Worm (Caenorhabditis elegans) whole organism, mixed stage, embryonic: ENCODE data around the gene rpt-6.

ENCODE experiments used
- bed-3 ChIP-seq: fragments of 200-800 bp; sonication (Bioruptor generic); optimal IDR thresholded peaks from 3 replicates; lab custom pipeline; 2018; ENCODE audit warnings: mild to moderate bottlenecking, missing genetic modification characterization, moderate library complexity, missing compliant biosample characterization
- blmp-1 ChIP-seq: fragments of 150-350 bp; optimal IDR thresholded peaks from 2 replicates; lab custom pipeline; 2014; ENCODE audit warnings: missing biosample characterization, missing genetic modification characterization
- ceh-39 ChIP-seq: fragments of 150-350 bp; optimal IDR thresholded peaks from 2 replicates; lab custom pipeline; 2014; ENCODE audit warnings: missing biosample characterization, missing genetic modification characterization
- ceh-43 ChIP-seq: fragments of 200-800 bp; sonication (Bioruptor generic); optimal IDR thresholded peaks from 2 replicates; lab custom pipeline; 2018; ENCODE audit warnings: mild to moderate bottlenecking, missing genetic modification characterization, moderate library complexity, missing compliant biosample characterization
- ceh-83 ChIP-seq: fragments of 200-800 bp; sonication (Bioruptor generic); optimal IDR thresholded peaks from 2 replicates; lab custom pipeline; 2018; ENCODE audit warnings: mild to moderate bottlenecking, missing genetic modification characterization, missing compliant biosample characterization
- ces-1 ChIP-seq: fragments of 150-350 bp; optimal IDR thresholded peaks from 2 replicates; lab custom pipeline; 2014; ENCODE audit warnings: missing biosample characterization, missing genetic modification reagents, missing genetic modification characterization
- cnd-1 ChIP-seq: fragments of 200-800 bp; sonication (Bioruptor generic); optimal IDR thresholded peaks from 2 replicates; lab custom pipeline; 2018; ENCODE audit warnings: mild to moderate bottlenecking, missing genetic modification characterization, missing compliant biosample characterization
- drap-1 ChIP-seq: fragments of 200-800 bp; sonication (Bioruptor generic); optimal IDR thresholded peaks from 3 replicates; lab custom pipeline; 2018; ENCODE audit warnings: mild to moderate bottlenecking, missing genetic modification characterization, missing compliant biosample characterization
- elt-1 ChIP-seq: sonication (generic microtip); optimal IDR thresholded peaks from 2 replicates; lab custom pipeline; 2017; ENCODE audit warnings: missing genetic modification characterization, mild to moderate bottlenecking, missing compliant biosample characterization, antibody characterized with exemption, moderate library complexity, borderline replicate concordance; ENCODE audit not compliant: insufficient read depth
- elt-3 ChIP-seq: fragments of 150-350 bp; optimal IDR thresholded peaks from 2 replicates; lab custom pipeline; 2014; ENCODE audit warnings: missing biosample characterization, missing genetic modification characterization
- flh-1 ChIP-seq: fragments of 200-800 bp; sonication (Bioruptor generic); optimal IDR thresholded peaks from 2 replicates; lab custom pipeline; 2018; ENCODE audit warnings: mild to moderate bottlenecking, missing genetic modification characterization, moderate library complexity, missing compliant biosample characterization
- ham-2 ChIP-seq: fragments of 200-800 bp; sonication (Bioruptor generic); optimal IDR thresholded peaks from 2 replicates; lab custom pipeline; 2018; ENCODE audit warnings: mild to moderate bottlenecking, missing genetic modification characterization, missing compliant biosample characterization
- hlh-1 ChIP-seq: fragments of 150-350 bp; optimal IDR thresholded peaks from 2 replicates; lab custom pipeline; 2014; ENCODE audit warnings: missing biosample characterization, missing genetic modification reagents, missing genetic modification characterization
- lin-13 ChIP-seq: fragments of 150-350 bp; optimal IDR thresholded peaks from 2 replicates; lab custom pipeline; 2014; ENCODE audit warnings: missing biosample characterization, missing genetic modification characterization
- lin-32 ChIP-seq: fragments of 200-800 bp; sonication (Bioruptor generic); optimal IDR thresholded peaks from 2 replicates; lab custom pipeline; 2018; ENCODE audit warnings: mild to moderate bottlenecking, missing genetic modification characterization, missing compliant biosample characterization
- lsy-2 ChIP-seq: fragments of 150-350 bp; optimal IDR thresholded peaks from 2 replicates; lab custom pipeline; 2014; ENCODE audit warnings: missing biosample characterization, missing genetic modification characterization
- mab-5 ChIP-seq: fragments of 150-350 bp; optimal IDR thresholded peaks from 2 replicates; lab custom pipeline; 2014; ENCODE audit warnings: missing biosample characterization, missing genetic modification characterization
- mep-1 ChIP-seq: fragments of 150-350 bp; optimal IDR thresholded peaks from 2 replicates; lab custom pipeline; 2017; ENCODE audit warnings: missing biosample characterization, missing genetic modification reagents, missing genetic modification characterization, inconsistent platforms
- mls-2 ChIP-seq: sonication (generic microtip); optimal IDR thresholded peaks from 2 replicates; lab custom pipeline; 2016; ENCODE audit warnings: mild to moderate bottlenecking, missing genetic modification characterization, moderate library complexity, missing compliant biosample characterization
- nhr-12 ChIP-seq: fragments of 150-350 bp; optimal IDR thresholded peaks from 2 replicates; lab custom pipeline; 2014; ENCODE audit warnings: missing biosample characterization, missing genetic modification characterization
- nhr-237 ChIP-seq: fragments of 150-350 bp; optimal IDR thresholded peaks from 2 replicates; lab custom pipeline; 2014; ENCODE audit warnings: missing biosample characterization, missing genetic modification characterization
- nhr-76 ChIP-seq: sonication (generic microtip); optimal IDR thresholded peaks from 2 replicates; lab custom pipeline; 2017; ENCODE audit warnings: missing biosample characterization, missing genetic modification characterization
- pha-4 ChIP-seq: fragments of 150-350 bp; optimal IDR thresholded peaks from 2 replicates; lab custom pipeline; 2018; ENCODE audit warnings: missing biosample characterization, missing genetic modification reagents, missing genetic modification characterization
- sem-2 ChIP-seq: fragments of 200-800 bp; sonication (Bioruptor generic); optimal IDR thresholded peaks from 2 replicates; lab custom pipeline; 2018; ENCODE audit warnings: mild to moderate bottlenecking, missing genetic modification characterization, missing compliant biosample characterization
- snpc-4 ChIP-seq: fragments of 150-350 bp; optimal IDR thresholded peaks from 2 replicates; lab custom pipeline; 2014; ENCODE audit warnings: missing biosample characterization, missing genetic modification characterization
- sptf-1 ChIP-seq: sonication (generic microtip); optimal IDR thresholded peaks from 2 replicates; lab custom pipeline; 2017; ENCODE audit warnings: mild to moderate bottlenecking, missing genetic modification characterization, moderate library complexity, missing compliant biosample characterization
- tbx-8 ChIP-seq: fragments of 200-800 bp; sonication (Bioruptor generic); optimal IDR thresholded peaks from 2 replicates; lab custom pipeline; 2018; ENCODE audit warnings: mild to moderate bottlenecking, missing genetic modification characterization, moderate library complexity, missing compliant biosample characterization
- unc-120 ChIP-seq: sonication (generic microtip); optimal IDR thresholded peaks from 2 replicates; lab custom pipeline; 2017; ENCODE audit warnings: missing genetic modification characterization, missing compliant biosample characterization; ENCODE audit not compliant: poor library complexity, severe bottlenecking
- unc-39 ChIP-seq: fragments of 150-350 bp; optimal IDR thresholded peaks from 2 replicates; lab custom pipeline; 2014; ENCODE audit warnings: missing biosample characterization, missing genetic modification characterization
- unc-62 ChIP-seq: fragments of 150-350 bp; optimal IDR thresholded peaks from 2 replicates; lab custom pipeline; 2014; ENCODE audit warnings: missing biosample characterization, missing genetic modification reagents, missing genetic modification characterization
- zip-8 ChIP-seq: fragments of 150-350 bp; optimal IDR thresholded peaks from 2 replicates; lab custom pipeline; 2014; ENCODE audit warnings: missing biosample characterization, missing genetic modification characterization
- ztf-11 ChIP-seq: fragments of 150-350 bp; optimal IDR thresholded peaks from 2 replicates; lab custom pipeline; 2014; ENCODE audit warnings: missing biosample characterization, missing genetic modification characterization

The rpt-6 gene

ce11 chrIII:12335400-12335994 lies 34.8 kb upstream of the rpt-6 start:
- TF ChIP-seq ces-1 (GFP tag; lab: Kevin White, UChicago) (peak; percentile 45), lin-13 (no peak), elt-3 (tag; lab: Kevin White, UChicago) (peak; percentile 1), mls-2 (no peak), unc-39 (no peak), mep-1 (tag; lab: Kevin White, UChicago) (no peak), hlh-1 (no peak), ceh-39 (tag; lab: Kevin White, UChicago) (no peak), blmp-1 (tag; lab: Kevin White, UChicago) (no peak), zip-8 (tag; lab: Kevin White, UChicago) (no peak), mab-5 (tag; lab: Kevin White, UChicago) (no peak), ham-2 (GFP tag; lab: Kevin White, UChicago) (no peak), unc-120 (tag; lab: Kevin White, UChicago) (peak; percentile 25), elt-1 (tag; lab: Kevin White, UChicago) (peak; percentile 51), unc-62 (GFP tag; lab: Kevin White, UChicago) (peak; percentile 7), pha-4 (tag; lab: Kevin White, UChicago) (peak; percentile 1)

ce11 chrIII:12344940-12345339 lies 25.3 kb upstream of the rpt-6 start:
- no peak for TF ChIP-seq ztf-11 (tag; lab: Kevin White, UChicago)
- TF ChIP-seq blmp-1 (tag; lab: Kevin White, UChicago), result no peak
- no peak for TF ChIP-seq snpc-4 (tag; lab: Kevin White, UChicago)
- no peak for TF ChIP-seq nhr-76 (tag; lab: Kevin White, UChicago)

ce11 chrIII:12349027-12349426 lies 21.2 kb upstream of the rpt-6 start:
- TF ChIP-seq lin-32 (no peak), snpc-4 (tag; lab: Kevin White, UChicago) (no peak), bed-3 (GFP tag; lab: Kevin White, UChicago) (no peak), elt-3 (tag; lab: Kevin White, UChicago) (no peak), flh-1 (GFP tag; lab: Kevin White, UChicago) (no peak), ceh-83 (GFP tag; lab: Kevin White, UChicago) (no peak), blmp-1 (tag; lab: Kevin White, UChicago) (no peak), ceh-43 (no peak), nhr-12 (tag; lab: Kevin White, UChicago) (no peak), sem-2 (GFP tag; lab: Kevin White, UChicago) (no peak), elt-1 (tag; lab: Kevin White, UChicago) (no peak), cnd-1 (tag; lab: Kevin White, UChicago) (no peak), zip-8 (tag; lab: Kevin White, UChicago) (no peak), unc-120 (tag; lab: Kevin White, UChicago) (no peak), unc-62 (GFP tag; lab: Kevin White, UChicago) (no peak), lin-13 (no peak), pha-4 (tag; lab: Kevin White, UChicago) (no peak), mls-2 (no peak)
- TF ChIP-seq, all 35 proteins: peak for 0

ce11 chrIII:12351301-12351700 lies 19.0 kb upstream of the rpt-6 start, which contains the start of the genes pph-4.1 and Y75B8A.31:
pph-4.1 (minus strand) TSS chrIII:12351336.
Y75B8A.31 (plus strand) TSS chrIII:12351642.
- TF ChIP-seq drap-1, result no peak
- TF ChIP-seq hlh-1, result peak; percentile 14
- peak; percentile 74 for TF ChIP-seq lsy-2 (tag; lab: Kevin White, UChicago)
- no peak for TF ChIP-seq ceh-83 (GFP tag; lab: Kevin White, UChicago)
- peak; percentile 9 for TF ChIP-seq mls-2
- peak; percentile 82 for TF ChIP-seq mep-1 (tag; lab: Kevin White, UChicago)
- TF ChIP-seq bed-3 (GFP tag; lab: Kevin White, UChicago), result no peak
- TF ChIP-seq lin-13, result peak; percentile 62
- no peak for TF ChIP-seq snpc-4 (tag; lab: Kevin White, UChicago)
- TF ChIP-seq pha-4 (tag; lab: Kevin White, UChicago), result peak; percentile 72
- TF ChIP-seq zip-8 (tag; lab: Kevin White, UChicago), result no peak
- peak; percentile 75 for TF ChIP-seq sptf-1
- TF ChIP-seq unc-120 (tag; lab: Kevin White, UChicago), result peak; percentile 1
- peak; percentile 61 for TF ChIP-seq ces-1 (GFP tag; lab: Kevin White, UChicago)
- no peak for TF ChIP-seq tbx-8 (GFP tag; lab: Kevin White, UChicago)
- TF ChIP-seq nhr-237 (tag; lab: Kevin White, UChicago), result peak; percentile 40
- TF ChIP-seq ceh-39 (tag; lab: Kevin White, UChicago), result peak; percentile 33
- TF ChIP-seq unc-62 (GFP tag; lab: Kevin White, UChicago), result no peak
- no peak for TF ChIP-seq mab-5 (tag; lab: Kevin White, UChicago)
